Fruit fly (Drosophila melanogaster) whole organism, prepupa: ENCODE data around the gene Dbct.

Source experiments
- CG10631 ChIP-seq: fragments of 200-800 bp; sonication (Bioruptor generic); optimal IDR thresholded peaks from 2 replicates; lab custom pipeline; 2016; ENCODE audit warnings: missing biosample characterization, missing genetic modification characterization
- CG10669 ChIP-seq: fragments of 200-800 bp; sonication (Bioruptor generic); optimal IDR thresholded peaks from 3 replicates; lab custom pipeline; 2018; ENCODE audit warnings: missing biosample characterization, mild to moderate bottlenecking, missing genetic modification characterization, moderate library complexity
- CG11294 ChIP-seq: fragments of 200-800 bp; sonication (Bioruptor generic); IDR thresholded peaks from 2 replicates; pipeline ENCODE4 v1.3.6; 2022; ENCODE audit warnings: missing biosample characterization, missing genetic modification characterization
- CG11902 ChIP-seq: fragments of 200-800 bp; sonication (Bioruptor generic); optimal IDR thresholded peaks from 3 replicates; lab custom pipeline; 2016; ENCODE audit warnings: missing biosample characterization, missing genetic modification characterization
- CG15336 ChIP-seq: fragments of 200-800 bp; sonication (Bioruptor generic); IDR thresholded peaks from 2 replicates; pipeline ENCODE4 v1.3.6; 2022; ENCODE audit warnings: missing biosample characterization, missing genetic modification characterization
- CG16779 ChIP-seq: fragments of 200-800 bp; sonication (Bioruptor generic); optimal IDR thresholded peaks from 3 replicates; lab custom pipeline; 2017; ENCODE audit warnings: missing biosample characterization, mild to moderate bottlenecking, missing genetic modification characterization
- CG3032 ChIP-seq: fragments of 200-800 bp; optimal IDR thresholded peaks from 2 replicates; lab custom pipeline; 2019; ENCODE audit warnings: missing biosample characterization, mild to moderate bottlenecking, missing genetic modification characterization, moderate library complexity
- CG31627 ChIP-seq: fragments of 200-800 bp; sonication (Bioruptor generic); optimal IDR thresholded peaks from 3 replicates; lab custom pipeline; 2016; ENCODE audit warnings: missing biosample characterization, missing genetic modification characterization
- CG32006 ChIP-seq: fragments of 200-800 bp; sonication (Bioruptor generic); optimal IDR thresholded peaks from 3 replicates; lab custom pipeline; 2017; ENCODE audit warnings: missing biosample characterization, mild to moderate bottlenecking, missing genetic modification characterization
- CG34406 ChIP-seq: fragments of 200-800 bp; sonication (Bioruptor generic); optimal IDR thresholded peaks from 3 replicates; lab custom pipeline; 2016; ENCODE audit warnings: missing biosample characterization, missing genetic modification characterization
- CG4318 ChIP-seq: fragments of 200-800 bp; sonication (Bioruptor generic); optimal IDR thresholded peaks from 3 replicates; lab custom pipeline; 2017; ENCODE audit warnings: missing biosample characterization, mild to moderate bottlenecking, missing genetic modification characterization
- CG6163 ChIP-seq: fragments of 200-800 bp; sonication (Bioruptor generic); IDR thresholded peaks from 3 replicates; pipeline ENCODE4 v1.3.6; 2022; ENCODE audit warnings: missing biosample characterization, missing genetic modification characterization
- CG6276 ChIP-seq: fragments of 200-800 bp; sonication (Bioruptor generic); optimal IDR thresholded peaks from 2 replicates; lab custom pipeline; 2017; ENCODE audit warnings: missing biosample characterization, mild to moderate bottlenecking, missing genetic modification characterization
- CG6792 ChIP-seq: fragments of 200-800 bp; sonication (Bioruptor generic); optimal IDR thresholded peaks from 3 replicates; lab custom pipeline; 2016; ENCODE audit warnings: missing biosample characterization, missing genetic modification characterization
- CG6854 ChIP-seq: fragments of 200-800 bp; sonication (Bioruptor generic); optimal IDR thresholded peaks from 2 replicates; lab custom pipeline; 2017; ENCODE audit warnings: missing biosample characterization, mild to moderate bottlenecking, missing genetic modification characterization
- CG8119 ChIP-seq: fragments of 200-800 bp; sonication (Bioruptor generic); IDR thresholded peaks from 3 replicates; pipeline ENCODE4 v1.3.6; 2022; ENCODE audit warnings: missing biosample characterization, missing genetic modification characterization
- CG8319 ChIP-seq: fragments of 200-800 bp; sonication (Bioruptor generic); optimal IDR thresholded peaks from 3 replicates; lab custom pipeline; 2016; ENCODE audit warnings: missing biosample characterization, missing genetic modification characterization
- CG8632 ChIP-seq: fragments of 200-800 bp; sonication (Bioruptor generic); optimal IDR thresholded peaks from 3 replicates; lab custom pipeline; 2016; ENCODE audit warnings: missing biosample characterization, missing genetic modification characterization
- CG9139 ChIP-seq: fragments of 200-800 bp; sonication (Bioruptor generic); optimal IDR thresholded peaks from 3 replicates; lab custom pipeline; 2017; ENCODE audit warnings: missing biosample characterization, mild to moderate bottlenecking, missing genetic modification characterization
- Eip75B ChIP-seq: fragments of 200-800 bp; sonication (Bioruptor generic); optimal IDR thresholded peaks from 3 replicates; lab custom pipeline; 2016; ENCODE audit warnings: missing biosample characterization, missing genetic modification characterization
- Eip78C ChIP-seq: fragments of 200-800 bp; sonication (Bioruptor generic); peaks from one replicate; lab custom pipeline; 2016; ENCODE audit warnings: missing biosample characterization, missing genetic modification characterization
- Eip93F ChIP-seq: fragments of 200-800 bp; sonication (Bioruptor generic); optimal IDR thresholded peaks from 2 replicates; lab custom pipeline; 2016; ENCODE audit warnings: missing biosample characterization, mild to moderate bottlenecking, missing genetic modification characterization
- Gug ChIP-seq: fragments of 200-800 bp; sonication (Bioruptor generic); IDR thresholded peaks from 2 replicates; pipeline ENCODE4 v1.3.6; 2022; ENCODE audit warnings: missing biosample characterization, missing genetic modification characterization
- Hr38 ChIP-seq: sonication (Bioruptor generic); optimal IDR thresholded peaks from 2 replicates; lab custom pipeline; 2016; ENCODE audit warnings: missing biosample characterization, missing genetic modification characterization
- Hr4 ChIP-seq: fragments of 200-800 bp; sonication (Bioruptor generic); optimal IDR thresholded peaks from 3 replicates; lab custom pipeline; 2016; ENCODE audit warnings: missing biosample characterization, missing genetic modification characterization
- Lpt ChIP-seq: fragments of 200-800 bp; sonication (Bioruptor generic); optimal IDR thresholded peaks from 3 replicates; lab custom pipeline; 2016; ENCODE audit warnings: missing biosample characterization, missing genetic modification characterization
- Met ChIP-seq: fragments of 200-800 bp; sonication (Bioruptor generic); optimal IDR thresholded peaks from 3 replicates; lab custom pipeline; 2016; ENCODE audit warnings: missing biosample characterization, missing genetic modification characterization
- OdsH ChIP-seq: fragments of 200-800 bp; sonication (Bioruptor generic); optimal IDR thresholded peaks from 3 replicates; lab custom pipeline; 2016; ENCODE audit warnings: missing biosample characterization, missing genetic modification characterization
- Smox ChIP-seq: fragments of 200-800 bp; sonication (Bioruptor generic); optimal IDR thresholded peaks from 3 replicates; lab custom pipeline; 2016; ENCODE audit warnings: missing biosample characterization, missing genetic modification characterization
- Sox102F ChIP-seq: fragments of 200-800 bp; sonication (Bioruptor generic); optimal IDR thresholded peaks from 2 replicates; lab custom pipeline; 2016; ENCODE audit warnings: missing biosample characterization, mild to moderate bottlenecking, missing genetic modification characterization
- Sox14 ChIP-seq: fragments of 200-800 bp; sonication (Bioruptor generic); optimal IDR thresholded peaks from 3 replicates; lab custom pipeline; 2016; ENCODE audit warnings: missing biosample characterization, missing genetic modification characterization
- Sox15 ChIP-seq: fragments of 200-800 bp; sonication (Bioruptor generic); optimal IDR thresholded peaks from 3 replicates; lab custom pipeline; 2016; ENCODE audit warnings: missing biosample characterization, missing genetic modification characterization
- achi ChIP-seq: fragments of 200-800 bp; sonication (Bioruptor generic); optimal IDR thresholded peaks from 3 replicates; lab custom pipeline; 2016; ENCODE audit warnings: missing biosample characterization, missing genetic modification characterization
- cyc ChIP-seq: fragments of 200-800 bp; sonication (Bioruptor generic); optimal IDR thresholded peaks from 3 replicates; lab custom pipeline; 2016; ENCODE audit warnings: missing biosample characterization, missing genetic modification characterization
- dac ChIP-seq: fragments of 200-800 bp; sonication (Bioruptor generic); optimal IDR thresholded peaks from 2 replicates; lab custom pipeline; 2017; ENCODE audit warnings: missing biosample characterization, mild to moderate bottlenecking, missing genetic modification characterization
- eg ChIP-seq: fragments of 200-800 bp; sonication (Bioruptor generic); IDR thresholded peaks from 3 replicates; pipeline ENCODE4 v1.3.6; 2022; ENCODE audit warnings: missing biosample characterization, missing genetic modification characterization
- fd59A ChIP-seq: fragments of 200-800 bp; sonication (Bioruptor generic); optimal IDR thresholded peaks from 2 replicates; lab custom pipeline; 2017; ENCODE audit warnings: missing biosample characterization, mild to moderate bottlenecking, missing genetic modification characterization, missing genetic modification reagents
- fd85E ChIP-seq: fragments of 200-800 bp; sonication (Bioruptor generic); optimal IDR thresholded peaks from 3 replicates; lab custom pipeline; 2016; ENCODE audit warnings: missing biosample characterization, missing genetic modification characterization
- fkh ChIP-seq: fragments of 200-800 bp; sonication (Bioruptor generic); optimal IDR thresholded peaks from 3 replicates; lab custom pipeline; 2017; ENCODE audit warnings: missing biosample characterization, mild to moderate bottlenecking, missing genetic modification characterization, moderate library complexity
- lz ChIP-seq: fragments of 200-800 bp; sonication (Bioruptor generic); optimal IDR thresholded peaks from 3 replicates; lab custom pipeline; 2016; ENCODE audit warnings: missing biosample characterization, missing genetic modification characterization
- net ChIP-seq: fragments of 200-800 bp; sonication (Bioruptor generic); optimal IDR thresholded peaks from 3 replicates; lab custom pipeline; 2016; ENCODE audit warnings: missing biosample characterization, missing genetic modification characterization
- pdm3 ChIP-seq: fragments of 200-800 bp; sonication (Bioruptor generic); optimal IDR thresholded peaks from 3 replicates; lab custom pipeline; 2016; ENCODE audit warnings: missing biosample characterization, missing genetic modification characterization
- salr ChIP-seq, 2 experiments: fragments of 200-800 bp; sonication (Bioruptor generic); optimal IDR thresholded peaks; 3 replicates each; lab custom pipeline; 2016 to 2018; ENCODE audit warnings: missing biosample characterization in 2 of 2, missing genetic modification characterization in 2 of 2, mild to moderate bottlenecking in 1 of 2
- spab ChIP-seq: fragments of 200-800 bp; sonication (Bioruptor generic); optimal IDR thresholded peaks from 2 replicates; lab custom pipeline; 2017; ENCODE audit warnings: missing biosample characterization, mild to moderate bottlenecking, missing genetic modification characterization, missing genetic modification reagents
- ss ChIP-seq, 2 experiments: fragments of 200-800 bp; sonication (Bioruptor generic); optimal IDR thresholded peaks; 2 replicates in 1 of 2; 3 replicates in 1 of 2; lab custom pipeline; 2017 to 2018; ENCODE audit warnings: mild to moderate bottlenecking in 2 of 2, missing biosample characterization in 2 of 2, missing genetic modification characterization in 2 of 2, moderate library complexity in 1 of 2
- svp ChIP-seq: fragments of 200-800 bp; sonication (Bioruptor generic); peaks from one replicate; lab custom pipeline; 2016; ENCODE audit warnings: missing biosample characterization, missing genetic modification characterization
- topi ChIP-seq: fragments of 200-800 bp; sonication (Bioruptor generic); optimal IDR thresholded peaks from 3 replicates; lab custom pipeline; 2016; ENCODE audit warnings: missing biosample characterization, missing genetic modification characterization

The Dbct gene

DNA sequence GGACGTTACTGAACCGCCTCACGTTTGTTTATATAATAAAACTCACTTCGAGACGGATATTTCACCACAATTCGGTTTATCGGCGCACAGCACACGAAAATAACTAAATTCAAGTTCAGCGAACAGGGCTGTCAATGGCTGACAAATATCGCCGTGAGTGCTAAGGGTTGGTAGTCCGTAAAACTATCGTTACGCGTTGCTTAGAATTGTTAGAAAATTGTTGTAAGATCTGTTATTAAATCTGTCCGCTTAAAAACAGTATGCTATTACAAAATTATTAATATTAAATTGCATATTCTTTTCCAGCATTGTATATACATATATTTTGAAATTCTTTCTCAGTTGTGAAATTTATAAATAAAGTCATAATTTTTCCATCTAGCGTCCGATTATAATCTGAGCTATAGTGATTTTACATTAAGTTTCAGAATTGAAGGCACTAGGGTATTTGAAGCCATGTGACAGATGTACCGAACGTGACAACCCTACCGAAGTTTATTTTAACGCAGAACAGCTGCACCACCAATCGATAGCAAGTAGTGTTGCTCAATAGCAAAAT is 1.3 kb upstream of the Dbct start, which contains the start of gene Cox17 (continued):
- TF ChIP-seq CG8632 (GFP tag; lab: Kevin White, UChicago) (peak; percentile 76), Sox15 (peak; percentile 84), fd59A (GFP tag; lab: Kevin White, UChicago) (peak; percentile 63), CG31627 (GFP tag; lab: Kevin White, UChicago) (peak; percentile 81), dac (GFP tag; lab: Kevin White, UChicago) (peak; percentile 44), Hr38 (no peak), CG6792 (GFP tag; lab: Kevin White, UChicago) (peak; percentile 73), achi (GFP tag; lab: Kevin White, UChicago) (peak; percentile 86), topi (GFP tag; lab: Kevin White, UChicago) (peak; percentile 78)
- TF ChIP-seq, all 60 proteins: peak for 57

DNA sequence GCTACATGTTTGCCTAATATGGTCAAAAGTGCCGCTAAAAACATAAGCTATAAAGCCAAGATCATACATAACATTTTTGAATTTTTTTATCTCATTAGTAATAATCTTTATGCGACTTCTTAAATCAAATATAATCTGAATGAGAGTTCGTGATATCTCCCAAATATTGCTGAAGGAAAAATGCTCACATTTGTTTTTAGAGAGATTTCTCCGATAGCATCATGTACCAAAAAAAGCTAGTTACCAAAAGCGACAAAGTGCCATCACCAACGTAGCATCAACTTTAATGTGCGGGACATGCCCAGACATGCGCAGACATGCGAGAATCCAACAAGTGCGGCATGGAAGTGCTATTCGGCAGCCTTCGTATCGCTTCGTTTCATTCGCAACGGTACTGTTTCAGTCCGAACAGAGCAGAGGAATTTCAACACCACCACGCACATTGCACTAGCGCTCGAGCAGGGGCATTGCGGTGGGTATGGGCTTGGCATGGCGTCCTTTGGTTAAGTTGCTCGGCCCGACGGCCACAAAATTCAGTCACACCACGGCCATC is 3.3 kb downstream of the Dbct start, which contains the start of gene Rab3-GEF:
TSS of gene Rab3-GEF (plus strand) at position 537 of the 553 bp plus-strand sequence.
- no peak for TF ChIP-seq CG8632 (GFP tag; lab: Kevin White, UChicago)
- TF ChIP-seq Eip78C (GFP tag; lab: Kevin White, UChicago) = peak; percentile 9

DNA sequence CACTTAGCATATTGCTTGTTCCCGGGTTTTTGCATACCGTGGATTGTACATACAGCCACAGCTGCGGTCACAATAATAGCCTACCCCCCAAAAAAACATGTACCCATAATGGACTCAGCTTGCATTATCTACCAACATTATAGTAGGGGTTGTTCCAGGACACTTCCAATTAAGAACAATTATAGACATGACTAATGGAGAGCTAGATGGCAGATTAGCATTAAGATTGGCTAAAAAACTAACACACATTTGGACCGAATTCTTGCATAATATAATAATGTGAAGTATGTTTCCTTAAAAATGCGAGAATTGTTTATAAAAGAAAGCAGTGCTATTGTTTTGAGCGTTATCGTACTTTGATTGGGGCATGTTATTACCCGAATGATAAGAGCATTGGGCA is 4.4 kb downstream of the Dbct start:
- TF ChIP-seq Eip78C (GFP tag; lab: Kevin White, UChicago) (peak; percentile 34), CG31627 (GFP tag; lab: Kevin White, UChicago) (peak; percentile 13), fd85E (GFP tag; lab: Kevin White, UChicago) (no peak), CG6854 (GFP tag; lab: Kevin White, UChicago) (no peak), CG16779 (no peak), CG6276 (GFP tag; lab: Kevin White, UChicago) (no peak), CG9139 (GFP tag; lab: Kevin White, UChicago) (no peak), Hr4 (GFP tag; lab: Kevin White, UChicago) (no peak), CG10631 (no peak), Eip75B (GFP tag; lab: Kevin White, UChicago) (peak; percentile 8), Hr38 (no peak), Eip93F (GFP tag; lab: Kevin White, UChicago) (no peak), CG8119 (GFP tag; lab: Robert Waterston, UW) (no peak), topi (GFP tag; lab: Kevin White, UChicago) (peak; percentile 10), lz (peak; percentile 4), net (GFP tag; lab: Kevin White, UChicago) (no peak), Met (GFP tag; lab: Kevin White, UChicago) (peak; percentile 3), ss (GFP tag; optimal IDR thresholded peaks at IDR 0.05; lab: Kevin White, UChicago) (no peak), Lpt (GFP tag; lab: Kevin White, UChicago) (no peak), spab (no peak), salr (GFP tag; optimal IDR thresholded peaks at IDR 0.05; lab: Kevin White, UChicago) (no peak), Sox102F (GFP tag; lab: Kevin White, UChicago) (no peak), CG34406 (GFP tag; lab: Kevin White, UChicago) (no peak), achi (GFP tag; lab: Kevin White, UChicago) (no peak), CG8319 (GFP tag; lab: Kevin White, UChicago) (no peak), CG4318 (GFP tag; lab: Kevin White, UChicago) (no peak), CG3032 (tag; lab: Kevin White, UChicago) (no peak), CG6163 (GFP tag; lab: Robert Waterston, UW) (no peak), CG11902 (GFP tag; lab: Kevin White, UChicago) (no peak), fkh (GFP tag; lab: Kevin White, UChicago) (no peak), CG10669 (GFP tag; lab: Kevin White, UChicago) (peak; percentile 14), Gug (GFP tag; lab: Robert Waterston, UW) (no peak), Sox14 (no peak), Sox15 (no peak), Smox (no peak), eg (GFP tag; lab: Robert Waterston, UW) (no peak), pdm3 (GFP tag; lab: Kevin White, UChicago) (no peak), CG32006 (GFP tag; lab: Kevin White, UChicago) (peak; percentile 21), svp (peak; percentile 68), OdsH (GFP tag; lab: Kevin White, UChicago) (no peak), cyc (GFP tag; lab: Kevin White, UChicago) (no peak), CG15336 (GFP tag; lab: Robert Waterston, UW) (no peak), CG11294 (GFP tag; lab: Robert Waterston, UW) (no peak)
